Worm (Caenorhabditis elegans): ENCODE results near the gene oac-37.

ce11 chrIV:14143042-14143441 lies 2.7 kb upstream of the oac-37 start:
- TF ChIP-seq egl-13 (tag; optimal IDR thresholded peaks at IDR 0.05) (no peak), ztf-11 (tag; optimal IDR thresholded peaks at IDR 0.05) (no peak)
